Fruit fly (Drosophila melanogaster): ENCODE data around the gene CG13721.

- no peak for TF ChIP-seq ttk (optimal IDR thresholded peaks at IDR 0.05)
- TF ChIP-seq psq (optimal IDR thresholded peaks at IDR 0.05): no peak
- TF ChIP-seq Myc (optimal IDR thresholded peaks at IDR 0.05): no peak
- no peak for TF ChIP-seq h (optimal IDR thresholded peaks at IDR 0.05)
- no peak for TF ChIP-seq Sin3A (optimal IDR thresholded peaks at IDR 0.05)
- no peak for TF ChIP-seq insv (optimal IDR thresholded peaks at IDR 0.05)
Observed at dm6 chr3L:4480764-4481163, 16.8 kb downstream of the CG13721 start.
